Fruit fly (Drosophila melanogaster): ENCODE results near the gene Uros2.

The Uros2 gene

DNA sequence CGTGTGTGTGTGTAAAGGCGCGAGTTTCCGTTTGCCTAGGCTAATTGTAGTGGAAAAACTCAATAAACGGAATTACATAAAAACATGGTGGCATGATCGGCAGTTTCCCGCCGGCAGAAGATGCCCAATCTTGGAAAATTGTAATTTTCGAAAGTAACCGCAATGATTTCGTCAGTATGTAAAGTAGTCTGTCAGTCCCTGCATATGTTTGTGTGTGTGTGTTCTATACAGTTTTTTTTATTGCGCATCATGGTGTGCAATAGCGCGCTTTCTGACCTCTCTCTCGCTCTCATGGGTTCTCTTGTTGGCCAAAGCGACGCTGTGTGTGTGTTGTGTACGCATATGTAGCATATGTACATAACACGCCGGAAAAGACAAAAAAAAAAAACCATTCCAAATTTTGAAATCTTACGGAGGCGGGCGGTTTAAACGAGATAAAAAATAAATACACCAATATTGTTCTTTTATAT, 6.0 kb downstream of the Uros2 start (continued):
- TF ChIP-seq Gug (GFP tag; IDR thresholded peaks at IDR 0.05), result no peak
- no peak for TF ChIP-seq prd (optimal IDR thresholded peaks at IDR 0.05)
- 0 out of 3 replicates have a peak, but pooled peaks have one; percentile 14 for TF ChIP-seq prd (GFP tag; IDR thresholded peaks at IDR 0.05)
- peak; percentile 83 for TF ChIP-seq CG13624 (GFP tag; optimal IDR thresholded peaks at IDR 0.05)
- TF ChIP-seq CG4424 (GFP tag; optimal IDR thresholded peaks at IDR 0.05), result peak; percentile 21
- no peak for TF ChIP-seq crol (GFP tag; IDR thresholded peaks at IDR 0.05)
- TF ChIP-seq CG12071 (GFP tag; optimal IDR thresholded peaks at IDR 0.05), result peak; percentile 39
- no peak for TF ChIP-seq Myb (GFP tag; optimal IDR thresholded peaks at IDR 0.05)
- TF ChIP-seq Dp (GFP tag; optimal IDR thresholded peaks at IDR 0.05), result peak; percentile 29
- no peak for TF ChIP-seq Optix (GFP tag; IDR thresholded peaks at IDR 0.05)
- 0 out of 3 replicates have a peak, but pooled peaks have one; percentile 5 for TF ChIP-seq gce (GFP tag; IDR thresholded peaks at IDR 0.05)
- TF ChIP-seq H2.0 (GFP tag; IDR thresholded peaks at IDR 0.05), result 0 out of 2 replicates have a peak, but pooled peaks have one; percentile 15
- TF ChIP-seq CG31224 (GFP tag; IDR thresholded peaks at IDR 0.05), result no peak
- TF ChIP-seq CG34422 (GFP tag; IDR thresholded peaks at IDR 0.05), result peak; percentile 87
- peak; percentile 30 for TF ChIP-seq CG8089 (GFP tag; optimal IDR thresholded peaks at IDR 0.05)
- no peak for TF ChIP-seq CG6272 (GFP tag; IDR thresholded peaks at IDR 0.05)
- peak; percentile 51 for TF ChIP-seq CG16863 (GFP tag; optimal IDR thresholded peaks at IDR 0.05)
- peak; percentile 86 for TF ChIP-seq Med (GFP tag)
- peak; percentile 89; the same call in 3 of the 4 replicates for TF ChIP-seq chinmo (GFP tag; IDR thresholded peaks at IDR 0.05; ENCODE audit: partially characterized antibody)
- TF ChIP-seq Chrac-16 (GFP tag; optimal IDR thresholded peaks at IDR 0.05), result no peak
- TF ChIP-seq Hr39 (optimal IDR thresholded peaks at IDR 0.05), result no peak
- TF ChIP-seq TFAM (GFP tag; optimal IDR thresholded peaks at IDR 0.05), result no peak
- no peak for TF ChIP-seq BEAF-32 (GFP tag; optimal IDR thresholded peaks at IDR 0.05)
- TF ChIP-seq CG4360 (GFP tag; IDR thresholded peaks at IDR 0.05), result no peak
- TF ChIP-seq CG3281 (GFP tag; optimal IDR thresholded peaks at IDR 0.05), result peak; percentile 49
- TF ChIP-seq sima (GFP tag; optimal IDR thresholded peaks at IDR 0.05), result no peak
- peak; percentile 45; the same call in 1 of the 3 replicates for TF ChIP-seq Aef1 (GFP tag; IDR thresholded peaks at IDR 0.05)
- TF ChIP-seq CG18599 (GFP tag; optimal IDR thresholded peaks at IDR 0.05), result peak; percentile 64
- no peak for TF ChIP-seq CG6683 (GFP tag; optimal IDR thresholded peaks at IDR 0.05)
- TF ChIP-seq gro (GFP tag; optimal IDR thresholded peaks at IDR 0.05), result peak; percentile 55
- no peak for TF ChIP-seq bbx (GFP tag; IDR thresholded peaks at IDR 0.05; ENCODE audit: partially characterized antibody)
- no peak for TF ChIP-seq sc (optimal IDR thresholded peaks at IDR 0.05)
- TF ChIP-seq sc (GFP tag; optimal IDR thresholded peaks at IDR 0.05), result no peak
- TF ChIP-seq ro (GFP tag; IDR thresholded peaks at IDR 0.05), result no peak
- no peak for TF ChIP-seq btn (GFP tag; optimal IDR thresholded peaks at IDR 0.05)
- peak; percentile 45 for TF ChIP-seq CG15514 (GFP tag; optimal IDR thresholded peaks at IDR 0.05)
- peak; percentile 69 for TF ChIP-seq lab (GFP tag; optimal IDR thresholded peaks at IDR 0.05)
- TF ChIP-seq knrl (GFP tag; IDR thresholded peaks at IDR 0.05; ENCODE audit: partially characterized antibody), result no peak
- no peak for TF ChIP-seq salm (tag; optimal IDR thresholded peaks at IDR 0.05)
- no peak for TF ChIP-seq inv (GFP tag; IDR thresholded peaks at IDR 0.05; ENCODE audit: partially characterized antibody)
- TF ChIP-seq CG11456 (GFP tag; IDR thresholded peaks at IDR 0.05), result 0 out of 3 replicates have a peak, but pooled peaks have one; percentile 4
- no peak for TF ChIP-seq CG18011 (GFP tag; optimal IDR thresholded peaks at IDR 0.05)
- TF ChIP-seq pan (optimal IDR thresholded peaks at IDR 0.05), result no peak
- no peak for TF ChIP-seq pan (GFP tag; optimal IDR thresholded peaks at IDR 0.05 in 1 of 2, IDR thresholded peaks at IDR 0.05 in 1 of 2)
- peak; percentile 52 for TF ChIP-seq vvl (GFP tag; IDR thresholded peaks at IDR 0.05)
- peak; percentile 100 for TF ChIP-seq sqz (GFP tag; optimal IDR thresholded peaks at IDR 0.05)
- TF ChIP-seq CG15479 (GFP tag; optimal IDR thresholded peaks at IDR 0.05), result peak; percentile 87
- no peak for TF ChIP-seq Dref (GFP tag; IDR thresholded peaks at IDR 0.05)
- 0 out of 3 replicates have a peak, but pooled peaks have one; percentile 32 for TF ChIP-seq zfh1 (GFP tag; IDR thresholded peaks at IDR 0.05)
- no peak for TF ChIP-seq cato (GFP tag; optimal IDR thresholded peaks at IDR 0.05; ENCODE audit: borderline replicate concordance)
- peak; percentile 33 for TF ChIP-seq CG12236 (GFP tag; optimal IDR thresholded peaks at IDR 0.05)
- TF ChIP-seq CG10462 (GFP tag; optimal IDR thresholded peaks at IDR 0.05), result no peak

Measured in whole organism, embryonic.